Fruit fly (Drosophila melanogaster) whole organism, embryonic: ENCODE measurements around the gene T48.
A peak's percentile ranks its signal among the peaks of the same experiment; 100 is the strongest.

ENCODE experiments used
- Abd-B ChIP-seq: fragments of 200-800 bp; sonication (Bioruptor generic); optimal IDR thresholded peaks from 2 replicates; lab custom pipeline; 2018; ENCODE audit warnings: missing biosample characterization, mild to moderate bottlenecking, missing genetic modification characterization, moderate library complexity
- Atf-2 ChIP-seq: fragments of 200-800 bp; sonication (Bioruptor generic); optimal IDR thresholded peaks from 2 replicates; lab custom pipeline; 2016; ENCODE audit warnings: missing biosample characterization, missing genetic modification characterization
- CG11085 ChIP-seq: fragments of 200-800 bp; sonication (Bioruptor generic); IDR thresholded peaks from 2 replicates; pipeline ENCODE4 v1.3.6; 2022; ENCODE audit warnings: missing biosample characterization, missing genetic modification characterization
- CG13296 ChIP-seq: fragments of 200-800 bp; sonication (Bioruptor generic); optimal IDR thresholded peaks from 3 replicates; lab custom pipeline; 2018; ENCODE audit warnings: missing biosample characterization, mild to moderate bottlenecking, missing genetic modification characterization
- CG14965 ChIP-seq: fragments of 200-800 bp; sonication (Bioruptor generic); optimal IDR thresholded peaks from 2 replicates; lab custom pipeline; 2016; ENCODE audit warnings: missing biosample characterization, missing genetic modification characterization, borderline replicate concordance
- CG1529 ChIP-seq: fragments of 200-800 bp; sonication (Bioruptor generic); optimal IDR thresholded peaks from 3 replicates; lab custom pipeline; 2018; ENCODE audit warnings: missing biosample characterization, missing genetic modification characterization
- CG17359 ChIP-seq: fragments of 200-800 bp; sonication (Bioruptor generic); optimal IDR thresholded peaks from 3 replicates; lab custom pipeline; 2018; ENCODE audit warnings: missing biosample characterization, mild to moderate bottlenecking, missing genetic modification characterization, moderate library complexity
- CG17612 ChIP-seq: fragments of 200-800 bp; sonication (Bioruptor generic); IDR thresholded peaks from 2 replicates; pipeline ENCODE4 v1.3.6; 2022; ENCODE audit warnings: missing biosample characterization, missing genetic modification characterization
- CG18619 ChIP-seq: fragments of 200-800 bp; sonication (Bioruptor generic); optimal IDR thresholded peaks from 3 replicates; lab custom pipeline; 2017; ENCODE audit warnings: missing biosample characterization, mild to moderate bottlenecking, missing genetic modification characterization
- CG30020 ChIP-seq: fragments of 200-800 bp; optimal IDR thresholded peaks from 2 replicates; lab custom pipeline; 2019; ENCODE audit warnings: missing biosample characterization, mild to moderate bottlenecking, missing genetic modification characterization, moderate library complexity
- CG30431 ChIP-seq: fragments of 200-800 bp; sonication (Bioruptor generic); optimal IDR thresholded peaks from 2 replicates; lab custom pipeline; 2017; ENCODE audit warnings: missing biosample characterization, missing genetic modification characterization
- CG32767 ChIP-seq: fragments of 200-800 bp; sonication (Bioruptor generic); IDR thresholded peaks from 2 replicates; pipeline ENCODE4 v1.3.6; 2022; ENCODE audit warnings: missing biosample characterization, missing genetic modification characterization
- CG34224 ChIP-seq: fragments of 200-800 bp; sonication (Bioruptor generic); IDR thresholded peaks from 3 replicates; pipeline ENCODE4 v1.3.6; 2022; ENCODE audit warnings: missing biosample characterization, missing genetic modification characterization; ENCODE audit not compliant: partially characterized antibody
- CG42726 ChIP-seq: fragments of 200-800 bp; sonication (Bioruptor generic); IDR thresholded peaks from 2 replicates; pipeline ENCODE4 v1.3.6; 2022; ENCODE audit warnings: missing biosample characterization, missing genetic modification characterization; ENCODE audit not compliant: partially characterized antibody
- CG4820 ChIP-seq: fragments of 200-800 bp; sonication (Bioruptor generic); optimal IDR thresholded peaks from 3 replicates; lab custom pipeline; 2016; ENCODE audit warnings: missing biosample characterization, missing genetic modification characterization
- CG6813 ChIP-seq: fragments of 200-800 bp; sonication (Bioruptor generic); optimal IDR thresholded peaks from 2 replicates; lab custom pipeline; 2017; ENCODE audit warnings: missing biosample characterization, missing genetic modification characterization, mild to moderate bottlenecking, moderate library complexity, missing genetic modification reagents
- CG7372 ChIP-seq: fragments of 200-800 bp; sonication (Bioruptor generic); IDR thresholded peaks from 2 replicates; pipeline ENCODE4 v1.3.6; 2022; ENCODE audit warnings: missing biosample characterization, missing genetic modification characterization
- CG8281 ChIP-seq: fragments of 200-800 bp; sonication (Bioruptor generic); optimal IDR thresholded peaks from 2 replicates; lab custom pipeline; 2018; ENCODE audit warnings: missing biosample characterization, mild to moderate bottlenecking, missing genetic modification characterization, moderate library complexity
- CoRest ChIP-seq: fragments of 200-800 bp; sonication (Bioruptor generic); optimal IDR thresholded peaks from 3 replicates; lab custom pipeline; 2018; ENCODE audit warnings: missing biosample characterization, mild to moderate bottlenecking, missing genetic modification characterization, moderate library complexity
- D19B ChIP-seq: fragments of 200-800 bp; sonication (Bioruptor generic); optimal IDR thresholded peaks from 2 replicates; lab custom pipeline; 2017; ENCODE audit warnings: missing biosample characterization, mild to moderate bottlenecking, missing genetic modification characterization
- Dll ChIP-seq: fragments of 200-800 bp; sonication (Bioruptor generic); IDR thresholded peaks from 4 replicates; pipeline ENCODE4 v1.3.6; 2022; ENCODE audit warnings: missing biosample characterization, missing genetic modification characterization; ENCODE audit not compliant: partially characterized antibody
- HHEX ChIP-seq: fragments of 200-800 bp; sonication (Bioruptor generic); optimal IDR thresholded peaks from 3 replicates; lab custom pipeline; 2017; ENCODE audit warnings: missing biosample characterization, mild to moderate bottlenecking, missing genetic modification characterization, missing genetic modification reagents
- Kr ChIP-seq: fragments of 200-800 bp; sonication (Bioruptor generic); optimal IDR thresholded peaks from 2 replicates; lab custom pipeline; 2017; ENCODE audit warnings: missing biosample characterization, mild to moderate bottlenecking, missing genetic modification characterization
- MESR4 ChIP-seq: fragments of 200-800 bp; sonication (Bioruptor generic); optimal IDR thresholded peaks from 2 replicates; lab custom pipeline; 2018; ENCODE audit warnings: missing biosample characterization, mild to moderate bottlenecking, missing genetic modification characterization, moderate library complexity
- Mad ChIP-seq: fragments of 200-800 bp; sonication (Bioruptor generic); optimal IDR thresholded peaks from 2 replicates; lab custom pipeline; 2016; ENCODE audit warnings: missing biosample characterization, missing genetic modification characterization
- Mes4 ChIP-seq: fragments of 200-800 bp; sonication (Bioruptor generic); optimal IDR thresholded peaks from 2 replicates; lab custom pipeline; 2016; ENCODE audit warnings: missing biosample characterization, missing genetic modification characterization
- Xbp1 ChIP-seq: fragments of 200-800 bp; sonication (Bioruptor generic); optimal IDR thresholded peaks from 3 replicates; lab custom pipeline; 2016; ENCODE audit warnings: missing biosample characterization, mild to moderate bottlenecking, missing genetic modification characterization
- ab ChIP-seq: fragments of 200-800 bp; sonication (Bioruptor generic); optimal IDR thresholded peaks from 2 replicates; lab custom pipeline; 2016; ENCODE audit warnings: missing biosample characterization, missing genetic modification characterization
- al ChIP-seq: fragments of 200-800 bp; sonication (Bioruptor generic); IDR thresholded peaks from 2 replicates; pipeline ENCODE4 v1.3.6; 2022; ENCODE audit warnings: missing biosample characterization, missing genetic modification characterization
- ato ChIP-seq: fragments of 200-800 bp; sonication (Bioruptor generic); IDR thresholded peaks from 2 replicates; pipeline ENCODE4 v1.3.6; 2022; ENCODE audit warnings: missing biosample characterization, missing genetic modification characterization; ENCODE audit not compliant: partially characterized antibody
- caup ChIP-seq: fragments of 200-800 bp; sonication (Bioruptor generic); optimal IDR thresholded peaks from 3 replicates; lab custom pipeline; 2017; ENCODE audit warnings: missing biosample characterization, mild to moderate bottlenecking, missing genetic modification characterization, moderate library complexity; ENCODE audit not compliant: severe bottlenecking
- crp ChIP-seq, 2 experiments: fragments of 200-800 bp; sonication (Bioruptor generic); optimal IDR thresholded peaks; 2 replicates in 1 of 2; 3 replicates in 1 of 2; lab custom pipeline; 2017; ENCODE audit warnings: missing biosample characterization in 2 of 2, missing genetic modification characterization in 2 of 2, mild to moderate bottlenecking in 1 of 2, moderate library complexity in 1 of 2
- dan ChIP-seq: fragments of 200-800 bp; sonication (Bioruptor generic); IDR thresholded peaks from 2 replicates; pipeline ENCODE4 v1.3.6; 2022; ENCODE audit warnings: missing biosample characterization, missing genetic modification characterization
- dpn ChIP-seq, 2 experiments: fragments of 200-800 bp; sonication (Bioruptor generic); optimal IDR thresholded peaks; 3 replicates each; lab custom pipeline; 2016; ENCODE audit warnings: missing biosample characterization in 2 of 2, missing genetic modification characterization in 2 of 2
- ems ChIP-seq: fragments of 200-800 bp; sonication (Bioruptor generic); optimal IDR thresholded peaks from 3 replicates; lab custom pipeline; 2016; ENCODE audit warnings: missing biosample characterization, missing genetic modification characterization
- ham ChIP-seq: fragments of 200-800 bp; sonication (Bioruptor generic); IDR thresholded peaks from 2 replicates; pipeline ENCODE4 v1.3.6; 2022; ENCODE audit warnings: missing biosample characterization, missing genetic modification characterization
- hb ChIP-seq: fragments of 200-800 bp; sonication (Bioruptor generic); IDR thresholded peaks from 3 replicates; pipeline ENCODE4 v1.3.6; 2022; ENCODE audit warnings: missing biosample characterization, missing genetic modification characterization; ENCODE audit not compliant: partially characterized antibody
- hkb ChIP-seq, 2 experiments: fragments of 200-800 bp in 1 of 2; fragments of >200 bp in 1 of 2; sonication (Bioruptor generic) in 1 of 2; IDR thresholded peaks in 1 of 2; optimal IDR thresholded peaks in 1 of 2; 2 replicates each; pipeline versions ENCODE4 v1.3.6 to Lab custom; 2017 to 2022; ENCODE audit warnings: missing biosample characterization in 1 of 2, missing genetic modification characterization in 1 of 2
- kni ChIP-seq: fragments of 200-800 bp; sonication (Bioruptor generic); optimal IDR thresholded peaks from 3 replicates; lab custom pipeline; 2017; ENCODE audit warnings: mild to moderate bottlenecking, missing biosample characterization, missing genetic modification reagents, missing genetic modification characterization
- knrl ChIP-seq: fragments of 200-800 bp; sonication (Bioruptor generic); IDR thresholded peaks from 3 replicates; pipeline ENCODE4 v1.3.6; 2022; ENCODE audit warnings: missing biosample characterization, missing genetic modification characterization; ENCODE audit not compliant: partially characterized antibody
- nerfin-1 ChIP-seq: fragments of 200-800 bp; sonication (Bioruptor generic); optimal IDR thresholded peaks from 3 replicates; lab custom pipeline; 2019; ENCODE audit warnings: missing biosample characterization, mild to moderate bottlenecking, missing genetic modification characterization, moderate library complexity
- pb ChIP-seq: fragments of 200-800 bp; sonication (Bioruptor generic); optimal IDR thresholded peaks from 3 replicates; lab custom pipeline; 2016; ENCODE audit warnings: missing biosample characterization, missing genetic modification characterization
- sna ChIP-seq: fragments of 200-800 bp; sonication (Bioruptor generic); IDR thresholded peaks from 2 replicates; pipeline ENCODE4 v1.3.6; 2022; ENCODE audit warnings: missing biosample characterization, missing genetic modification characterization; ENCODE audit not compliant: partially characterized antibody
- sqz ChIP-seq: fragments of 200-800 bp; sonication (Bioruptor generic); optimal IDR thresholded peaks from 3 replicates; lab custom pipeline; 2018; ENCODE audit warnings: missing biosample characterization, mild to moderate bottlenecking, missing genetic modification characterization
- ttk ChIP-seq: fragments of 200-800 bp; sonication (Bioruptor generic); IDR thresholded peaks from 2 replicates; pipeline ENCODE4 v2.1.2; 2022; ENCODE audit warnings: missing biosample characterization, missing genetic modification characterization
- unc-4 ChIP-seq: fragments of 200-800 bp; sonication (Bioruptor generic); IDR thresholded peaks from 2 replicates; pipeline ENCODE4 v1.3.6; 2022; ENCODE audit warnings: missing biosample characterization, missing genetic modification characterization; ENCODE audit not compliant: partially characterized antibody
- z ChIP-seq: fragments of 200-800 bp; sonication (Bioruptor generic); IDR thresholded peaks from 3 replicates; pipeline ENCODE4 v1.3.6; 2022; ENCODE audit warnings: missing biosample characterization, missing genetic modification characterization
- zf30C ChIP-seq: fragments of 200-800 bp; sonication (Bioruptor generic); optimal IDR thresholded peaks from 3 replicates; lab custom pipeline; 2018; ENCODE audit warnings: missing biosample characterization, mild to moderate bottlenecking, missing genetic modification characterization
- zfh2 ChIP-seq: fragments of 200-800 bp; sonication (Bioruptor generic); optimal IDR thresholded peaks from 2 replicates; lab custom pipeline; 2016; ENCODE audit warnings: missing biosample characterization, missing genetic modification characterization

The T48 gene

DNA sequence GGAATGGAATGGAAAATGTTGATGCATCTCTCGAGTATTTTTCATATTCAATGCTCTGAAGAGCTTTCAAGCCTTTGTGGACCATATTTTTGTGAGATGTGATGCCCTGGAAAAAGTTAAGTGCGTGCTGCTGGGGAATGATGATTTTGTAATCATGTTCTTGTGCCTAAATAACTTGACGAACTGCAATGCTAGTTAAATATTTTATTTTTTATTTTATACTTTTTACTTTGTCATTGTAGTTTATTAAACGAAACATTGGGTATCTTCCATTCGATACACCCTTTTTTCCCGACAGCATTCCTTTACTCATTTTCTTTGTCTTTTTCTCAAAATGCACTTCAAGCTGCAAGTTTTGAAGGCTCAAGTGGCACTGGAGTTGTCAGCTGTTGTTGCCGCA is 18.4 kb downstream of the T48 start (continued):
- no peak for TF ChIP-seq nerfin-1
- no peak for TF ChIP-seq hkb (optimal IDR thresholded peaks at IDR 0.05; lab: Kevin White, UChicago)
- TF ChIP-seq hkb (GFP tag; IDR thresholded peaks at IDR 0.05; lab: Robert Waterston, UW) = 0 out of 2 replicates have a peak, but pooled peaks have one; percentile 28
- TF ChIP-seq dpn (GFP tag; optimal IDR thresholded peaks at IDR 0.05; lab: Kevin White, UChicago) = peak in 1 of 2 experiments; percentile 44
- no peak for TF ChIP-seq sqz (GFP tag; lab: Kevin White, UChicago)
- TF ChIP-seq Dll (GFP tag; lab: Robert Waterston, UW) = no peak
- no peak for TF ChIP-seq hb (GFP tag; lab: Robert Waterston, UW)
- TF ChIP-seq ham (GFP tag; lab: Robert Waterston, UW) = no peak
- no peak for TF ChIP-seq CG8281
- peak; percentile 54 for TF ChIP-seq ttk
- no peak for TF ChIP-seq pb (GFP tag; lab: Kevin White, UChicago)
- TF ChIP-seq ab (GFP tag; lab: Kevin White, UChicago) = no peak
- TF ChIP-seq CG32767 (GFP tag; lab: Robert Waterston, UW) = peak; percentile 56; the same call in 1 of the 2 replicates
- TF ChIP-seq z (GFP tag; lab: Robert Waterston, UW) = no peak
- TF ChIP-seq Xbp1 (GFP tag; lab: Kevin White, UChicago) = peak; percentile 59
- no peak for TF ChIP-seq al (GFP tag; lab: Robert Waterston, UW)
- TF ChIP-seq knrl (GFP tag; lab: Robert Waterston, UW) = no peak
- TF ChIP-seq crp (GFP tag; optimal IDR thresholded peaks at IDR 0.05; lab: Kevin White, UChicago) = no peak
- no peak for TF ChIP-seq MESR4 (GFP tag; lab: Kevin White, UChicago)
- no peak for TF ChIP-seq CG30020 (tag; lab: Kevin White, UChicago)
- TF ChIP-seq Mes4 (GFP tag; lab: Kevin White, UChicago) = no peak
- TF ChIP-seq CG11085 (GFP tag; lab: Robert Waterston, UW) = no peak
- no peak for TF ChIP-seq CG17612
- no peak for TF ChIP-seq zf30C (GFP tag; lab: Kevin White, UChicago)
- TF ChIP-seq CG1529 (GFP tag; lab: Kevin White, UChicago) = peak; percentile 13
- no peak for TF ChIP-seq kni (GFP tag; lab: Kevin White, UChicago)
- TF ChIP-seq zfh2 (GFP tag; lab: Kevin White, UChicago) = no peak
- TF ChIP-seq CG6813 = no peak
- no peak for TF ChIP-seq CG30431
- TF ChIP-seq Kr = no peak
- no peak for TF ChIP-seq ems (GFP tag; lab: Kevin White, UChicago)
- no peak for TF ChIP-seq CG18619
- TF ChIP-seq CG4820 (GFP tag; lab: Kevin White, UChicago) = peak; percentile 7
- no peak for TF ChIP-seq dan (GFP tag; lab: Robert Waterston, UW)
- no peak for TF ChIP-seq Atf-2
- TF ChIP-seq unc-4 = no peak
- TF ChIP-seq CG14965 (GFP tag; lab: Kevin White, UChicago) = no peak
- TF ChIP-seq caup (GFP tag; lab: Kevin White, UChicago) = no peak
- peak; percentile 25 for TF ChIP-seq Abd-B (GFP tag; lab: Kevin White, UChicago)
- peak; percentile 67 for TF ChIP-seq CG17359 (tag; lab: Kevin White, UChicago)
- no peak for TF ChIP-seq ato
- no peak for TF ChIP-seq CG7372 (GFP tag; lab: Robert Waterston, UW)
- TF ChIP-seq CG42726 = no peak
- TF ChIP-seq sna (GFP tag; lab: Robert Waterston, UW) = no peak
- TF ChIP-seq D19B (GFP tag; lab: Kevin White, UChicago) = peak; percentile 47
- TF ChIP-seq CoRest (tag; lab: Kevin White, UChicago) = peak; percentile 28
- no peak for TF ChIP-seq CG34224 (GFP tag; lab: Robert Waterston, UW)
- no peak for TF ChIP-seq CG13296 (GFP tag; lab: Kevin White, UChicago)
- no peak for TF ChIP-seq Mad (GFP tag; lab: Kevin White, UChicago)
- no peak for TF ChIP-seq HHEX (GFP tag; lab: Kevin White, UChicago)
